Worm (Caenorhabditis elegans) whole organism, late embryonic: ENCODE data around the gene col-143.

Experiments used
- C38D4.7 ChIP-seq: fragments of 200-800 bp; sonication (Bioruptor generic); optimal IDR thresholded peaks from 2 replicates; lab custom pipeline; 2018; ENCODE audit warnings: mild to moderate bottlenecking, missing genetic modification characterization, moderate library complexity, missing compliant biosample characterization
- Y22D7AL.16 ChIP-seq: sonication (generic microtip); optimal IDR thresholded peaks from 2 replicates; lab custom pipeline; 2016; ENCODE audit warnings: missing genetic modification characterization, missing compliant biosample characterization
- ama-1 ChIP-seq: fragments of 150-350 bp; optimal IDR thresholded peaks from 2 replicates; lab custom pipeline; 2014
- che-1 ChIP-seq: sonication (generic microtip); optimal IDR thresholded peaks from 2 replicates; lab custom pipeline; 2016; ENCODE audit warnings: mild to moderate bottlenecking, missing genetic modification characterization, missing compliant biosample characterization
- dve-1 ChIP-seq: sonication (generic microtip); optimal IDR thresholded peaks from 2 replicates; lab custom pipeline; 2017; ENCODE audit warnings: antibody characterized with exemption, mild to moderate bottlenecking, missing genetic modification characterization, missing compliant biosample characterization
- lin-11 ChIP-seq: fragments of 200-800 bp; sonication (Bioruptor generic); optimal IDR thresholded peaks from 2 replicates; lab custom pipeline; 2018; ENCODE audit warnings: mild to moderate bottlenecking, missing genetic modification characterization, missing compliant biosample characterization
- madf-2 ChIP-seq: sonication (generic microtip); optimal IDR thresholded peaks from 2 replicates; lab custom pipeline; 2017; ENCODE audit warnings: missing genetic modification characterization, missing compliant biosample characterization
- nhr-11 ChIP-seq: fragments of 150-350 bp; optimal IDR thresholded peaks from 2 replicates; lab custom pipeline; 2014; ENCODE audit warnings: missing biosample characterization, missing genetic modification characterization
- pag-3 ChIP-seq: sonication (generic microtip); optimal IDR thresholded peaks from 2 replicates; lab custom pipeline; 2016; ENCODE audit warnings: missing compliant biosample characterization, missing genetic modification characterization, borderline replicate concordance
- rnt-1 ChIP-seq: sonication (generic microtip); optimal IDR thresholded peaks from 2 replicates; lab custom pipeline; 2016; ENCODE audit warnings: missing genetic modification characterization, missing compliant biosample characterization
- unc-86 ChIP-seq: sonication (generic microtip); optimal IDR thresholded peaks from 2 replicates; lab custom pipeline; 2016; ENCODE audit warnings: missing genetic modification characterization, missing compliant biosample characterization

- TF ChIP-seq nhr-11 (tag; lab: Kevin White, UChicago) (no peak), C38D4.7 (no peak), rnt-1 (tag; lab: Kevin White, UChicago) (no peak), dve-1 (no peak), madf-2 (tag; lab: Kevin White, UChicago) (no peak), ama-1 (lab: Kevin White, UChicago) (no peak), lin-11 (no peak), pag-3 (tag; lab: Kevin White, UChicago) (no peak), unc-86 (tag; lab: Kevin White, UChicago) (no peak), Y22D7AL.16 (tag; lab: Kevin White, UChicago) (no peak), che-1 (tag; lab: Kevin White, UChicago) (no peak)
Observed at ce11 chrV:6813862-6814261, 21.6 kb upstream of the col-143 start.
